Worm (Caenorhabditis elegans) whole organism, mixed stage, embryonic: ENCODE results near the gene clec-41.

Experiments
- ceh-83 ChIP-seq: fragments of 200-800 bp; sonication (Bioruptor generic); optimal IDR thresholded peaks from 2 replicates; lab custom pipeline; 2018; ENCODE audit warnings: mild to moderate bottlenecking, missing genetic modification characterization, missing compliant biosample characterization
- elt-1 ChIP-seq: sonication (generic microtip); optimal IDR thresholded peaks from 2 replicates; lab custom pipeline; 2017; ENCODE audit warnings: missing genetic modification characterization, mild to moderate bottlenecking, missing compliant biosample characterization, antibody characterized with exemption, moderate library complexity, borderline replicate concordance; ENCODE audit not compliant: insufficient read depth
- elt-3 ChIP-seq: fragments of 150-350 bp; optimal IDR thresholded peaks from 2 replicates; lab custom pipeline; 2014; ENCODE audit warnings: missing biosample characterization, missing genetic modification characterization
- flh-1 ChIP-seq: fragments of 200-800 bp; sonication (Bioruptor generic); optimal IDR thresholded peaks from 2 replicates; lab custom pipeline; 2018; ENCODE audit warnings: mild to moderate bottlenecking, missing genetic modification characterization, moderate library complexity, missing compliant biosample characterization
- lin-13 ChIP-seq: fragments of 150-350 bp; optimal IDR thresholded peaks from 2 replicates; lab custom pipeline; 2014; ENCODE audit warnings: missing biosample characterization, missing genetic modification characterization
- lin-32 ChIP-seq: fragments of 200-800 bp; sonication (Bioruptor generic); optimal IDR thresholded peaks from 2 replicates; lab custom pipeline; 2018; ENCODE audit warnings: mild to moderate bottlenecking, missing genetic modification characterization, missing compliant biosample characterization
- nhr-2 ChIP-seq: fragments of 150-350 bp; optimal IDR thresholded peaks from 2 replicates; lab custom pipeline; 2014; ENCODE audit warnings: missing biosample characterization, missing genetic modification characterization
- nhr-76 ChIP-seq: sonication (generic microtip); optimal IDR thresholded peaks from 2 replicates; lab custom pipeline; 2017; ENCODE audit warnings: missing biosample characterization, missing genetic modification characterization
- sem-2 ChIP-seq: fragments of 200-800 bp; sonication (Bioruptor generic); optimal IDR thresholded peaks from 2 replicates; lab custom pipeline; 2018; ENCODE audit warnings: mild to moderate bottlenecking, missing genetic modification characterization, missing compliant biosample characterization
- sptf-1 ChIP-seq: sonication (generic microtip); optimal IDR thresholded peaks from 2 replicates; lab custom pipeline; 2017; ENCODE audit warnings: mild to moderate bottlenecking, missing genetic modification characterization, moderate library complexity, missing compliant biosample characterization
- unc-62 ChIP-seq: fragments of 150-350 bp; optimal IDR thresholded peaks from 2 replicates; lab custom pipeline; 2014; ENCODE audit warnings: missing biosample characterization, missing genetic modification reagents, missing genetic modification characterization
- ztf-11 ChIP-seq: fragments of 150-350 bp; optimal IDR thresholded peaks from 2 replicates; lab custom pipeline; 2014; ENCODE audit warnings: missing biosample characterization, missing genetic modification characterization

- TF ChIP-seq elt-1 (tag; lab: Kevin White, UChicago), result no peak
- no peak for TF ChIP-seq unc-62 (GFP tag; lab: Kevin White, UChicago)
- TF ChIP-seq ceh-83 (GFP tag; lab: Kevin White, UChicago), result no peak
- no peak for TF ChIP-seq sptf-1 (tag; lab: Kevin White, UChicago)
- no peak for TF ChIP-seq lin-32 (GFP tag; lab: Kevin White, UChicago)
- TF ChIP-seq flh-1 (GFP tag; lab: Kevin White, UChicago), result no peak
- no peak for TF ChIP-seq sem-2 (GFP tag; lab: Kevin White, UChicago)
- TF ChIP-seq elt-3, result no peak
- no peak for TF ChIP-seq nhr-76 (tag; lab: Kevin White, UChicago)
- TF ChIP-seq nhr-2 (tag; lab: Kevin White, UChicago), result no peak
- TF ChIP-seq ztf-11 (tag; lab: Kevin White, UChicago), result no peak
- no peak for TF ChIP-seq lin-13 (tag; lab: Kevin White, UChicago)
Observed at ce11 chrV:13173718-13174117, 35.8 kb upstream of the clec-41 start.
